Fruit fly (Drosophila melanogaster) whole organism, pupa: ENCODE data around the gene CG15533.

Experiments
- EcR ChIP-seq: fragments of 200-800 bp; sonication (Bioruptor generic); optimal IDR thresholded peaks from 3 replicates; lab custom pipeline; 2019; ENCODE audit warnings: missing biosample characterization, missing genetic modification characterization, mild to moderate bottlenecking, moderate library complexity, missing genetic modification reagents
- Ets98B ChIP-seq: fragments of 200-800 bp; sonication (Bioruptor generic); IDR thresholded peaks from 2 replicates; pipeline ENCODE4 v1.3.6; 2022; ENCODE audit warnings: missing biosample characterization, missing genetic modification characterization
- Pif1B ChIP-seq: fragments of 200-800 bp; sonication (Bioruptor generic); optimal IDR thresholded peaks from 3 replicates; lab custom pipeline; 2016; ENCODE audit warnings: missing biosample characterization, missing genetic modification characterization
- Snoo ChIP-seq: fragments of 200-800 bp; sonication (Bioruptor generic); optimal IDR thresholded peaks from 3 replicates; lab custom pipeline; 2017; ENCODE audit warnings: missing biosample characterization, mild to moderate bottlenecking, missing genetic modification characterization, inconsistent platforms

- TF ChIP-seq Ets98B (no peak), Pif1B (GFP tag; lab: Kevin White, UChicago) (no peak), Snoo (no peak), EcR (GFP tag; lab: Kevin White, UChicago) (no peak)
Measured at dm6 chr3R:30389096-30389495, 39.5 kb upstream of the CG15533 start.
